Fruit fly (Drosophila melanogaster) whole organism, embryonic: Measurements from ENCODE around the gene Ubc4.

Experiments used
- C15 ChIP-seq: fragments of 200-800 bp; sonication (Bioruptor generic); IDR thresholded peaks from 3 replicates; pipeline ENCODE4 v1.3.6; 2022; ENCODE audit warnings: missing biosample characterization, missing genetic modification characterization
- CG10209 ChIP-seq: fragments of 200-800 bp; sonication (Bioruptor generic); optimal IDR thresholded peaks from 3 replicates; lab custom pipeline; 2017; ENCODE audit warnings: missing biosample characterization, mild to moderate bottlenecking, missing genetic modification characterization, missing genetic modification reagents
- CG11398 ChIP-seq: fragments of 200-800 bp; sonication (Bioruptor generic); optimal IDR thresholded peaks from 2 replicates; lab custom pipeline; 2016; ENCODE audit warnings: missing biosample characterization, missing genetic modification characterization
- CG11456 ChIP-seq: fragments of 200-800 bp; sonication (Bioruptor generic); IDR thresholded peaks from 3 replicates; pipeline ENCODE4 v1.3.6; 2022; ENCODE audit warnings: missing biosample characterization, missing genetic modification characterization
- CG11504 ChIP-seq: fragments of 200-800 bp; sonication (Bioruptor generic); optimal IDR thresholded peaks from 3 replicates; lab custom pipeline; 2019; ENCODE audit warnings: missing biosample characterization, mild to moderate bottlenecking, missing genetic modification characterization, moderate library complexity
- CG12155 ChIP-seq: fragments of 200-800 bp; sonication (Bioruptor generic); optimal IDR thresholded peaks from 3 replicates; lab custom pipeline; 2016; ENCODE audit warnings: missing biosample characterization, missing genetic modification characterization
- CG12744 ChIP-seq: fragments of 200-800 bp; sonication (Bioruptor generic); optimal IDR thresholded peaks from 2 replicates; lab custom pipeline; 2016; ENCODE audit warnings: missing biosample characterization, missing genetic modification characterization
- CG13424 ChIP-seq: fragments of 200-800 bp; sonication (Bioruptor generic); optimal IDR thresholded peaks from 2 replicates; lab custom pipeline; 2019; ENCODE audit warnings: missing biosample characterization, mild to moderate bottlenecking, missing genetic modification characterization, moderate library complexity
- CG13775 ChIP-seq: fragments of 200-800 bp; sonication (Bioruptor generic); optimal IDR thresholded peaks from 3 replicates; lab custom pipeline; 2017; ENCODE audit warnings: missing biosample characterization, mild to moderate bottlenecking, missing genetic modification characterization
- CG14014 ChIP-seq: fragments of 200-800 bp; sonication (Bioruptor generic); IDR thresholded peaks from 2 replicates; pipeline ENCODE4 v1.3.6; 2022; ENCODE audit warnings: missing biosample characterization, missing genetic modification characterization
- CG1647 ChIP-seq: fragments of 200-800 bp; sonication (Bioruptor generic); optimal IDR thresholded peaks from 3 replicates; lab custom pipeline; 2016; ENCODE audit warnings: missing biosample characterization, missing genetic modification characterization
- CG17328 ChIP-seq: fragments of 200-800 bp; sonication (Bioruptor generic); IDR thresholded peaks from 2 replicates; pipeline ENCODE4 v1.3.6; 2022; ENCODE audit warnings: missing biosample characterization, missing genetic modification characterization
- CG17385 ChIP-seq: fragments of 200-800 bp; sonication (Bioruptor generic); optimal IDR thresholded peaks from 3 replicates; lab custom pipeline; 2018; ENCODE audit warnings: missing biosample characterization, mild to moderate bottlenecking, missing genetic modification characterization
- CG18476 ChIP-seq: fragments of 200-800 bp; sonication (Bioruptor generic); optimal IDR thresholded peaks from 2 replicates; lab custom pipeline; 2016; ENCODE audit warnings: missing biosample characterization, mild to moderate bottlenecking, missing genetic modification characterization
- CG34376 ChIP-seq: fragments of 200-800 bp; sonication (Bioruptor generic); optimal IDR thresholded peaks from 2 replicates; lab custom pipeline; 2018; ENCODE audit warnings: missing biosample characterization, mild to moderate bottlenecking, missing genetic modification characterization
- CG43689 ChIP-seq: fragments of 200-800 bp; sonication (Bioruptor generic); IDR thresholded peaks from 2 replicates; pipeline ENCODE4 v1.3.6; 2022; ENCODE audit warnings: missing biosample characterization, missing genetic modification characterization
- CG4424 ChIP-seq: fragments of 200-800 bp; sonication (Bioruptor generic); optimal IDR thresholded peaks from 3 replicates; lab custom pipeline; 2016; ENCODE audit warnings: missing biosample characterization, missing genetic modification characterization
- CG4730 ChIP-seq: fragments of 200-800 bp; sonication (Bioruptor generic); IDR thresholded peaks from 2 replicates; pipeline ENCODE4 v1.3.6; 2022; ENCODE audit warnings: missing biosample characterization, missing genetic modification characterization
- CG8089 ChIP-seq: fragments of 200-800 bp; sonication (Bioruptor generic); optimal IDR thresholded peaks from 3 replicates; lab custom pipeline; 2016; ENCODE audit warnings: missing biosample characterization, missing genetic modification characterization
- CG8290 ChIP-seq, 3 experiments: fragments of 200-800 bp; sonication (Bioruptor generic); optimal IDR thresholded peaks; 2 replicates each; lab custom pipeline; 2016 to 2019; ENCODE audit warnings: missing biosample characterization in 3 of 3, missing genetic modification characterization in 3 of 3, mild to moderate bottlenecking in 2 of 3, moderate library complexity in 1 of 3
- CG8478 ChIP-seq: fragments of >200 bp; optimal IDR thresholded peaks from 2 replicates; lab custom pipeline; 2018
- CG8924 ChIP-seq: fragments of 200-800 bp; optimal IDR thresholded peaks from 3 replicates; lab custom pipeline; 2019; ENCODE audit warnings: missing biosample characterization, mild to moderate bottlenecking, missing genetic modification characterization, moderate library complexity
- CG8944 ChIP-seq: fragments of 200-800 bp; sonication (Bioruptor generic); optimal IDR thresholded peaks from 3 replicates; lab custom pipeline; 2016; ENCODE audit warnings: missing biosample characterization, missing genetic modification characterization
- CHES-1-like ChIP-seq: fragments of 200-800 bp; sonication (Bioruptor generic); optimal IDR thresholded peaks from 2 replicates; lab custom pipeline; 2016; ENCODE audit warnings: missing biosample characterization, missing genetic modification characterization
- D19A ChIP-seq: fragments of 200-800 bp; optimal IDR thresholded peaks from 3 replicates; lab custom pipeline; 2019; ENCODE audit warnings: missing biosample characterization, mild to moderate bottlenecking, missing genetic modification characterization, moderate library complexity
- Doc2 ChIP-seq: fragments of 200-800 bp; sonication (Bioruptor generic); IDR thresholded peaks from 2 replicates; pipeline ENCODE4 v1.3.6; 2022; ENCODE audit warnings: missing biosample characterization, missing genetic modification characterization
- Hr51 ChIP-seq, 2 experiments: fragments of 200-800 bp; sonication (Bioruptor generic); optimal IDR thresholded peaks; 2 replicates in 1 of 2; 3 replicates in 1 of 2; lab custom pipeline; 2016 to 2018; ENCODE audit warnings: missing biosample characterization in 2 of 2, missing genetic modification characterization in 2 of 2, mild to moderate bottlenecking in 1 of 2, moderate library complexity in 1 of 2
- Hsf ChIP-seq: fragments of 200-800 bp; sonication (Bioruptor generic); optimal IDR thresholded peaks from 3 replicates; lab custom pipeline; 2016; ENCODE audit warnings: missing biosample characterization, missing genetic modification characterization
- Med ChIP-seq: fragments of 200-800 bp; sonication (Bioruptor generic); peaks from one replicate; lab custom pipeline; 2016; ENCODE audit warnings: missing biosample characterization, missing genetic modification characterization, mild to moderate bottlenecking, inconsistent platforms, moderate library complexity
- Side ChIP-seq: fragments of 200-800 bp; sonication (Bioruptor generic); optimal IDR thresholded peaks from 2 replicates; lab custom pipeline; 2016; ENCODE audit warnings: missing biosample characterization, missing genetic modification characterization
- Vsx1 ChIP-seq: fragments of 200-800 bp; sonication (Bioruptor generic); optimal IDR thresholded peaks from 2 replicates; lab custom pipeline; 2017; ENCODE audit warnings: missing biosample characterization, mild to moderate bottlenecking, missing genetic modification characterization, missing genetic modification reagents
- ac ChIP-seq: fragments of 200-800 bp; sonication (Bioruptor generic); optimal IDR thresholded peaks from 3 replicates; lab custom pipeline; 2017; ENCODE audit warnings: missing biosample characterization, mild to moderate bottlenecking, missing genetic modification characterization
- btn ChIP-seq: fragments of 200-800 bp; sonication (Bioruptor generic); optimal IDR thresholded peaks from 2 replicates; lab custom pipeline; 2016; ENCODE audit warnings: missing biosample characterization, missing genetic modification characterization
- cas ChIP-seq: fragments of 200-800 bp; sonication (Bioruptor generic); IDR thresholded peaks from 2 replicates; pipeline ENCODE4 v1.3.6; 2022; ENCODE audit warnings: missing biosample characterization, missing genetic modification characterization
- chinmo ChIP-seq: fragments of 200-800 bp; sonication (Bioruptor generic); IDR thresholded peaks from 4 replicates; pipeline ENCODE4 v1.3.6; 2022; ENCODE audit warnings: missing biosample characterization, missing genetic modification characterization; ENCODE audit not compliant: partially characterized antibody
- dati ChIP-seq: fragments of 200-800 bp; sonication (Bioruptor generic); IDR thresholded peaks from 2 replicates; pipeline ENCODE4 v1.3.6; 2022; ENCODE audit warnings: missing biosample characterization, missing genetic modification characterization
- disco-r ChIP-seq: fragments of 200-800 bp; sonication (Bioruptor generic); optimal IDR thresholded peaks from 2 replicates; lab custom pipeline; 2016; ENCODE audit warnings: missing biosample characterization, missing genetic modification characterization
- ewg ChIP-seq: fragments of 200-800 bp; sonication (Bioruptor generic); optimal IDR thresholded peaks from 3 replicates; lab custom pipeline; 2017; ENCODE audit warnings: mild to moderate bottlenecking, missing biosample characterization, missing genetic modification reagents, missing genetic modification characterization
- exex ChIP-seq: fragments of 200-800 bp; sonication (Bioruptor generic); optimal IDR thresholded peaks from 4 replicates; lab custom pipeline; 2018; ENCODE audit warnings: missing biosample characterization, mild to moderate bottlenecking, missing genetic modification characterization, moderate library complexity
- gcm2 ChIP-seq: fragments of 200-800 bp; sonication (Bioruptor generic); optimal IDR thresholded peaks from 2 replicates; lab custom pipeline; 2016; ENCODE audit warnings: missing biosample characterization, missing genetic modification characterization
- inv ChIP-seq: fragments of 200-800 bp; sonication (Bioruptor generic); IDR thresholded peaks from 2 replicates; pipeline ENCODE4 v1.3.6; 2022; ENCODE audit warnings: missing biosample characterization, missing genetic modification characterization; ENCODE audit not compliant: partially characterized antibody
- jigr1 ChIP-seq: fragments of 200-800 bp; sonication (Bioruptor generic); IDR thresholded peaks from 3 replicates; pipeline ENCODE4 v1.3.6; 2022; ENCODE audit warnings: missing biosample characterization, missing genetic modification characterization
- kni ChIP-seq: fragments of 200-800 bp; sonication (Bioruptor generic); optimal IDR thresholded peaks from 3 replicates; lab custom pipeline; 2017; ENCODE audit warnings: mild to moderate bottlenecking, missing biosample characterization, missing genetic modification reagents, missing genetic modification characterization
- maf-S ChIP-seq: fragments of 200-800 bp; sonication (Bioruptor generic); optimal IDR thresholded peaks from 2 replicates; lab custom pipeline; 2016; ENCODE audit warnings: missing biosample characterization, missing genetic modification characterization
- otp ChIP-seq: fragments of 200-800 bp; sonication (Bioruptor generic); IDR thresholded peaks from 3 replicates; pipeline ENCODE4, ENCODE4 v1.3.6; 2022; ENCODE audit warnings: missing biosample characterization, missing genetic modification characterization
- pnt ChIP-seq: fragments of 200-800 bp; sonication (Bioruptor generic); optimal IDR thresholded peaks from 3 replicates; lab custom pipeline; 2016; ENCODE audit warnings: missing biosample characterization, missing genetic modification characterization
- seq ChIP-seq: fragments of 200-800 bp; sonication (Bioruptor generic); IDR thresholded peaks from 2 replicates; pipeline ENCODE4 v1.3.6; 2022; ENCODE audit warnings: missing biosample characterization, missing genetic modification characterization
- sim ChIP-seq: fragments of 200-800 bp; sonication (Bioruptor generic); IDR thresholded peaks from 2 replicates; pipeline ENCODE4 v1.3.6; 2022; ENCODE audit warnings: missing biosample characterization, missing genetic modification characterization
- sna ChIP-seq: fragments of 200-800 bp; sonication (Bioruptor generic); IDR thresholded peaks from 2 replicates; pipeline ENCODE4 v1.3.6; 2022; ENCODE audit warnings: missing biosample characterization, missing genetic modification characterization; ENCODE audit not compliant: partially characterized antibody
- vvl ChIP-seq: fragments of 200-800 bp; sonication (Bioruptor generic); IDR thresholded peaks from 2 replicates; pipeline ENCODE4 v1.3.6; 2022; ENCODE audit warnings: missing biosample characterization, missing genetic modification characterization
- z ChIP-seq: fragments of 200-800 bp; sonication (Bioruptor generic); IDR thresholded peaks from 3 replicates; pipeline ENCODE4 v1.3.6; 2022; ENCODE audit warnings: missing biosample characterization, missing genetic modification characterization
- zen ChIP-seq: fragments of 200-800 bp; sonication (Bioruptor generic); optimal IDR thresholded peaks from 3 replicates; lab custom pipeline; 2018; ENCODE audit warnings: missing biosample characterization, mild to moderate bottlenecking, missing genetic modification characterization, moderate library complexity

Ubc4 gene

DNA sequence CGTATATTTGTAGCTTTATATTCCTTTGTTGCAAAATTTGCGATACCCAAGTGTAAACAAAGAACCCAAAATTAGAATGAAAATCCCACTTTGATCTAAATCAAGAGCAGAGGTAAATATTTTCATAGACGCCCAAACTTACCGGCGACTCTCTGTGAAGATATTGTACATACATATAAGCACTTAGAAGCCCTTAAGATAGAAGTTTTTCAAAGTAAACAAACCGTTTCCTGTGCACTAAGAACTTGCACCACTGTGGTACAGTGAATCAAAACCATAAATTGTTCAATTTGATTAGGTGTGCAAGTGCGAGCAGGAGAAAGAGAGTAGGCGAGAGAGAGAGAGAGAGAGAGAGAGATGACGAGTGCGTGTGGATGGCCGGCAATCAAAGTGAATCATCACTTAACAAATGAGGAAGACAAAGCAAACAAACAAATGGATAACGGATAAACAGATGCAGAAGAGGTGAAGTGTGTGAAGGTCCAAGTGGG is 20.1 kb upstream of the Ubc4 start (continued):
- TF ChIP-seq CG18476 (GFP tag; lab: Kevin White, UChicago) (no peak), jigr1 (no peak), seq (GFP tag; lab: Robert Waterston, UW) (no peak), CG13775 (GFP tag; lab: Kevin White, UChicago) (no peak), sna (no peak), z (0 out of 3 replicates have a peak, but pooled peaks have one; percentile 57), gcm2 (GFP tag; lab: Kevin White, UChicago) (no peak), CG4730 (GFP tag; lab: Robert Waterston, UW) (no peak), CG4424 (GFP tag; lab: Kevin White, UChicago) (no peak), exex (tag; lab: Kevin White, UChicago) (no peak), CG8924 (tag; lab: Kevin White, UChicago) (peak; percentile 29), ac (GFP tag; lab: Kevin White, UChicago) (no peak), otp (no peak), ewg (GFP tag; lab: Kevin White, UChicago) (no peak), dati (GFP tag; lab: Robert Waterston, UW) (no peak), pnt (GFP tag; lab: Kevin White, UChicago) (no peak), inv (GFP tag; lab: Robert Waterston, UW) (no peak), CG8478 (lab: Kevin White, UChicago) (no peak), CG13424 (tag; lab: Kevin White, UChicago) (peak; percentile 20), Doc2 (GFP tag; lab: Robert Waterston, UW) (no peak), Hsf (GFP tag; lab: Kevin White, UChicago) (peak; percentile 10), CG11504 (tag; lab: Kevin White, UChicago) (no peak), C15 (no peak), CG43689 (GFP tag; lab: Robert Waterston, UW) (no peak), maf-S (no peak), CG12155 (GFP tag; lab: Kevin White, UChicago) (no peak), sim (GFP tag; lab: Robert Waterston, UW) (no peak), Vsx1 (GFP tag; lab: Kevin White, UChicago) (peak; percentile 50), vvl (no peak), kni (GFP tag; lab: Kevin White, UChicago) (peak; percentile 24), CG8089 (GFP tag; lab: Kevin White, UChicago) (peak; percentile 3), CG11456 (GFP tag; lab: Robert Waterston, UW) (no peak), CG17328 (no peak), CG1647 (no peak), CG17385 (GFP tag; lab: Kevin White, UChicago) (no peak), CG34376 (GFP tag; lab: Kevin White, UChicago) (no peak), CHES-1-like (GFP tag; lab: Kevin White, UChicago) (no peak), cas (GFP tag; lab: Robert Waterston, UW) (no peak), disco-r (GFP tag; lab: Kevin White, UChicago) (no peak), CG8290 (GFP tag; optimal IDR thresholded peaks at IDR 0.05; lab: Kevin White, UChicago) (no peak), CG8290 (tag; optimal IDR thresholded peaks at IDR 0.05; lab: Kevin White, UChicago) (no peak), CG8944 (GFP tag; lab: Kevin White, UChicago) (no peak), Med (GFP tag; lab: Kevin White, UChicago) (peak; percentile 63), CG14014 (GFP tag; lab: Robert Waterston, UW) (no peak), chinmo (GFP tag; lab: Robert Waterston, UW) (no peak; the same call in 3 of the 4 replicates), CG10209 (GFP tag; lab: Kevin White, UChicago) (peak; percentile 6), CG11398 (GFP tag; lab: Kevin White, UChicago) (no peak), CG12744 (GFP tag; lab: Kevin White, UChicago) (no peak), btn (no peak), zen (tag; lab: Kevin White, UChicago) (peak; percentile 4), Side (GFP tag; lab: Kevin White, UChicago) (no peak), D19A (tag; lab: Kevin White, UChicago) (no peak), Hr51 (GFP tag; optimal IDR thresholded peaks at IDR 0.05; lab: Kevin White, UChicago) (no peak)
